Worm (Caenorhabditis elegans) whole organism, late embryonic: ENCODE measurements around the gene abhd-3.2.

Experiments
- ama-1 ChIP-seq: fragments of 150-350 bp; optimal IDR thresholded peaks from 2 replicates; lab custom pipeline; 2014
- ceh-24 ChIP-seq: sonication (generic microtip); optimal IDR thresholded peaks from 2 replicates; lab custom pipeline; 2016; ENCODE audit warnings: mild to moderate bottlenecking, missing genetic modification characterization, missing compliant biosample characterization
- ceh-34 ChIP-seq: sonication (generic microtip); optimal IDR thresholded peaks from 2 replicates; lab custom pipeline; 2016; ENCODE audit warnings: mild to moderate bottlenecking, missing genetic modification characterization, missing compliant biosample characterization
- ceh-9 ChIP-seq: sonication (generic microtip); optimal IDR thresholded peaks from 2 replicates; lab custom pipeline; 2016; ENCODE audit warnings: mild to moderate bottlenecking, missing genetic modification characterization, inconsistent platforms, missing compliant biosample characterization
- elt-2 ChIP-seq: sonication (generic microtip); optimal IDR thresholded peaks from 2 replicates; lab custom pipeline; 2016; ENCODE audit warnings: missing genetic modification reagents, missing genetic modification characterization, missing compliant biosample characterization
- fkh-6 ChIP-seq: sonication (generic microtip); optimal IDR thresholded peaks from 2 replicates; lab custom pipeline; 2016; ENCODE audit warnings: missing genetic modification characterization, missing compliant biosample characterization
- lim-6 ChIP-seq: sonication (generic microtip); optimal IDR thresholded peaks from 2 replicates; lab custom pipeline; 2016; ENCODE audit warnings: missing genetic modification characterization, missing compliant biosample characterization
- lin-11 ChIP-seq: fragments of 200-800 bp; sonication (Bioruptor generic); optimal IDR thresholded peaks from 2 replicates; lab custom pipeline; 2018; ENCODE audit warnings: mild to moderate bottlenecking, missing genetic modification characterization, missing compliant biosample characterization
- nhr-11 ChIP-seq: fragments of 150-350 bp; optimal IDR thresholded peaks from 2 replicates; lab custom pipeline; 2014; ENCODE audit warnings: missing biosample characterization, missing genetic modification characterization
- npax-4 ChIP-seq: sonication (generic microtip); optimal IDR thresholded peaks from 2 replicates; lab custom pipeline; 2016; ENCODE audit warnings: missing genetic modification characterization, missing compliant biosample characterization
- pha-4 ChIP-seq: fragments of 150-350 bp; optimal IDR thresholded peaks from 2 replicates; lab custom pipeline; 2018; ENCODE audit warnings: missing biosample characterization, missing genetic modification reagents, missing genetic modification characterization
- pqm-1 ChIP-seq: sonication (generic microtip); optimal IDR thresholded peaks from 2 replicates; lab custom pipeline; 2016; ENCODE audit warnings: missing genetic modification characterization, missing compliant biosample characterization
- unc-55 ChIP-seq: sonication (generic microtip); optimal IDR thresholded peaks from 2 replicates; lab custom pipeline; 2017; ENCODE audit warnings: missing biosample characterization, missing genetic modification reagents, missing genetic modification characterization
- unc-86 ChIP-seq: sonication (generic microtip); optimal IDR thresholded peaks from 2 replicates; lab custom pipeline; 2016; ENCODE audit warnings: missing genetic modification characterization, missing compliant biosample characterization

ce11 chrX:1009512-1009911, 31.7 kb upstream of the abhd-3.2 start:
- TF ChIP-seq pha-4 (tag; lab: Kevin White, UChicago) (no peak), lim-6 (tag; lab: Kevin White, UChicago) (no peak), ama-1 (lab: Kevin White, UChicago) (no peak), nhr-11 (no peak), lin-11 (tag; lab: Kevin White, UChicago) (no peak), pqm-1 (tag; lab: Kevin White, UChicago) (no peak), ceh-9 (tag; lab: Kevin White, UChicago) (no peak), unc-55 (GFP tag; lab: Kevin White, UChicago) (no peak), unc-86 (tag; lab: Kevin White, UChicago) (no peak), ceh-34 (tag; lab: Kevin White, UChicago) (no peak), elt-2 (tag; lab: Kevin White, UChicago) (no peak), fkh-6 (tag; lab: Kevin White, UChicago) (no peak), npax-4 (no peak), ceh-24 (no peak)
